2 fruit fly cellular contexts compared by ENCODE assay signal in the genomic region with DNA sequence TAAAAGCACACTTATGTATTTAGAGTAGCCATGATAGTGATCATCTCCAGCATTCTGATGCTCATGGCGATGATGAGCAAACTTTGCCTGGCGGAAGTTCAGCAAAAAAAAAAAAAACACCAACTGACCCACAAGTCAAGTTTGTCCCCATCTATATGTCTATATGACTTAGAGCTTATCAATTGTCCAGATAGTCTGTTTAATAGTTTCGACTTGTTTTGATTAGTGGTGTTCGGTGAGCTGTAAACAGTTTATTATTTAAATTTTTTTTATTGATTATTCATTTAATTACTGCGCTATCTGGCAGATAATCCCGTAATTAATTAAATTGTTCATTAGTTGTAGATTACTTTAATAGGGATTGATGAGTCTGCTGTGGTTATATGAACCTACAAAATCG.
TF ChIP-seq lines count a peak whose summit lies in the region.

No protein-coding gene starts in this region.

- TF ChIP-seq CTCF in whole organism, embryonic (GFP tag; optimal IDR thresholded peaks at IDR 0.05; lab: Kevin White, UChicago), result no peak

TF ChIP-seq in whole organism, adult, 20 proteins besides CTCF, POLR2A, EP300 and RAD21:
- TF ChIP-seq cnc (optimal IDR thresholded peaks at IDR 0.05; lab: Kevin White, UChicago) (no peak), kay (GFP tag; lab: Kevin White, UChicago; ENCODE audit: borderline replicate concordance) (peak; percentile 66)

TF ChIP-seq in whole organism, embryonic, 481 proteins besides CTCF, POLR2A, EP300 and RAD21:
- no peak for TF ChIP-seq CG18599 (GFP tag; optimal IDR thresholded peaks at IDR 0.05; lab: Kevin White, UChicago)
- peak; percentile 31 for TF ChIP-seq CG34376 (GFP tag; optimal IDR thresholded peaks at IDR 0.05; lab: Kevin White, UChicago)
TF ChIP-seq in whole organism, embryonic: peak in this region for 1.

Comparison
In these comparisons a context has a peak if more than half of its experiments do, and no peak if none do; other contexts are left out.
1. Of the 1 proteins assayed by ChIP-seq in both whole organism, embryonic and whole organism, adult: peak only in whole organism, embryonic: none; only in whole organism, adult: kay; in both: none; in neither: 0.